Worm (Caenorhabditis elegans): ENCODE data around the gene mics-1.

The mics-1 gene

ce11 chrV:10578226-10578625, at the start of gene mics-1:
Gene mics-1, minus strand, starts transcription at chrV:10578326.
- TF ChIP-seq drap-1 (GFP tag; optimal IDR thresholded peaks at IDR 0.05), result no peak
- TF ChIP-seq ceh-39 (tag; optimal IDR thresholded peaks at IDR 0.05), result no peak
- TF ChIP-seq unc-39 (tag; optimal IDR thresholded peaks at IDR 0.05), result no peak
- no peak for TF ChIP-seq elt-3 (tag; optimal IDR thresholded peaks at IDR 0.05)
- no peak for TF ChIP-seq mls-2 (tag; optimal IDR thresholded peaks at IDR 0.05)
- TF ChIP-seq unc-120 (tag; optimal IDR thresholded peaks at IDR 0.05; ENCODE audit: poor library complexity, severe bottlenecking), result no peak
- no peak for TF ChIP-seq cnd-1 (tag; optimal IDR thresholded peaks at IDR 0.05)
- no peak for TF ChIP-seq mep-1 (tag; optimal IDR thresholded peaks at IDR 0.05)
- no peak for TF ChIP-seq lsy-2 (tag; optimal IDR thresholded peaks at IDR 0.05)
- no peak for TF ChIP-seq lin-13 (tag; optimal IDR thresholded peaks at IDR 0.05)
- TF ChIP-seq nhr-237 (tag; optimal IDR thresholded peaks at IDR 0.05), result no peak

- peak; percentile 19 for TF ChIP-seq zip-8 (tag; optimal IDR thresholded peaks at IDR 0.05)
- TF ChIP-seq sem-2 (GFP tag; optimal IDR thresholded peaks at IDR 0.05), result no peak
These were observed 37.4 kb upstream of the mics-1 start, which contains the start of gene H09F14.1 for ce11 chrV:10615496-10615895. Gene H09F14.1, minus strand, starts transcription at chrV:10615596.

- TF ChIP-seq lin-13 (tag; optimal IDR thresholded peaks at IDR 0.05) (no peak), zip-8 (tag; optimal IDR thresholded peaks at IDR 0.05) (peak; percentile 60), nhr-2 (tag; optimal IDR thresholded peaks at IDR 0.05) (peak; percentile 6), blmp-1 (tag; optimal IDR thresholded peaks at IDR 0.05) (peak; percentile 32)
These were observed 24.2 kb upstream of the mics-1 start, which contains the start of gene H27A22.1 for ce11 chrV:10602051-10602937. Gene H27A22.1, plus strand, starts transcription at chrV:10602555.

DNA sequence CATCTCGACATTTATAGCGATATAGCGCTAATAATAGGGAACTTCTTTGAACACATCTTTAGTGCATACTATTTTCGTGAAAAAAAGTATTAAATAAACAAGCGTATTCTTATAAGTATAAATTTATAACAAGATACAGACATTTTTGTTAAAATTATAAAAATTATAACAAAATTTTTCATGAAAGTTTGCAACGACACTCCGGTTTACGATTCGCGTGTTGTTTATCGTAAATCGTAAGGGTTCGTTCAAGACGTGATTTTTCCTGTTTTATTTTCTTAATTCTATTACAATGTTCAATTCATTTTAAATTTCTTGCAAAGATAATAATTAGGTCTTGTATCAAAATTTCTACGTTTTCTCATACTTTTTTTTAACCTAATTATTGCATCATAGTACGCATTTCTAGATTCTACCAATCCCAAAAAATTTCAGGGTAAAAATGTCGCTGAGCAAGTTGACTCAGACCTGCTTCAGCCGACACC, 20.6 kb upstream of the mics-1 start, which contains the start of gene scpl-4:
Gene scpl-4, plus strand, starts transcription at position 435 of the 485 bp plus-strand sequence.
- TF ChIP-seq zip-8 (tag; optimal IDR thresholded peaks at IDR 0.05), result peak; percentile 36
- TF ChIP-seq drap-1 (GFP tag; optimal IDR thresholded peaks at IDR 0.05), result no peak

DNA sequence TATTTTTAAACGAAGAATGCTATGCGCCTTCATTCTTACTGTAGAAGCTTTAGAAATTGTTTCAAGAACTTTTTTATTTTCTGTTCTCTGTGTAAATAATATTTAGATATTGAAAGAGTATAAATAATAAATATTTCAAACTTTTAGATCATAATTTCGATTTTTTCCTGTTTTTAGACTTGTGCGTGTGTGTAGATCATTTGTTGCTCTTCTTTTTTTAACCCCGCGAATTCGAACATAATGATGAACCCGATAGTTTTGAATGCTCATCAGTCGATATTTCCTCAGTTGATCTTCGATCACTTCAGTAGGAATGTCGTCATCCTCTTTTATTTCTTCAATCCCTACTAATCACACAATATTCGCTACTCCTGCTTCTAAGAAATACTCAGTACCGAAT, 19.1 kb upstream of the mics-1 start, which contains the start of gene T21C9.13:
Gene T21C9.13, plus strand, starts transcription at position 33 of the 400 bp plus-strand sequence.
- no peak for TF ChIP-seq unc-62 (GFP tag; optimal IDR thresholded peaks at IDR 0.05)
- no peak for TF ChIP-seq zip-8 (tag; optimal IDR thresholded peaks at IDR 0.05)
- no peak for TF ChIP-seq ztf-11 (tag; optimal IDR thresholded peaks at IDR 0.05)
- no peak for TF ChIP-seq unc-39 (tag; optimal IDR thresholded peaks at IDR 0.05)
- no peak for TF ChIP-seq mab-5 (tag; optimal IDR thresholded peaks at IDR 0.05)
- TF ChIP-seq nhr-12 (tag; optimal IDR thresholded peaks at IDR 0.05), result no peak
- TF ChIP-seq ceh-83 (GFP tag; optimal IDR thresholded peaks at IDR 0.05), result no peak
- TF ChIP-seq ceh-39 (tag; optimal IDR thresholded peaks at IDR 0.05), result no peak

ce11 chrV:10594810-10595209, 16.7 kb upstream of the mics-1 start, which contains the start of gene T21C9.11:
Gene T21C9.11, minus strand, starts transcription at chrV:10594910.
- no peak for TF ChIP-seq cnd-1 (tag; optimal IDR thresholded peaks at IDR 0.05)
- TF ChIP-seq bed-3 (GFP tag; optimal IDR thresholded peaks at IDR 0.05), result no peak
- TF ChIP-seq pha-4 (tag; optimal IDR thresholded peaks at IDR 0.05), result no peak
- TF ChIP-seq zip-8 (tag; optimal IDR thresholded peaks at IDR 0.05), result no peak
- TF ChIP-seq ztf-11 (tag; optimal IDR thresholded peaks at IDR 0.05), result no peak
- no peak for TF ChIP-seq lin-32 (GFP tag; optimal IDR thresholded peaks at IDR 0.05)
- TF ChIP-seq elt-1 (tag; optimal IDR thresholded peaks at IDR 0.05; ENCODE audit: borderline replicate concordance, insufficient read depth), result no peak
- no peak for TF ChIP-seq lin-13 (tag; optimal IDR thresholded peaks at IDR 0.05)

DNA sequence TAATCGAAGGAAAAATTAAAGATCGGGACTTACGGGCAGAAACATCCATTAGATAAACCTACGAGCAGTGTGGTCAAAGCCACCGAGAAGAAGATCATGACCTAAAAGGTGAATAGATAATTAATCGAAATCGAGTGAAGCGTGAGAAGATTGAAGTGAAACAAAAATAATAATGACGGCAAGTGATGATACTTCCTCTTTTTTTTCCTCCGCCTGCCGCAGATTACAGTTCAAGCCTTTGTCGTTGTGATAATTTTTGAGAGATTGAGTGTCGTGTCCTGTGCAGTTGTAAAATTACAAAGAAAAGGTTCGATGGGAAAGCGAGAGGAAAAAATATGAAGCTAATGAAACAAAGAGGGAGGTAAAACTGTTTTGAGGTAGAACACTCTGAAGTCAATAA, 14.4 kb upstream of the mics-1 start, which contains the start of gene T21C9.9:
Gene T21C9.9, minus strand, starts transcription at position 101 of the 400 bp plus-strand sequence.
- TF ChIP-seq elt-1 (tag; optimal IDR thresholded peaks at IDR 0.05; ENCODE audit: borderline replicate concordance, insufficient read depth) (no peak), unc-62 (GFP tag; optimal IDR thresholded peaks at IDR 0.05) (no peak), mls-2 (tag; optimal IDR thresholded peaks at IDR 0.05) (no peak), nhr-12 (tag; optimal IDR thresholded peaks at IDR 0.05) (no peak), sptf-1 (tag; optimal IDR thresholded peaks at IDR 0.05) (no peak), nhr-237 (tag; optimal IDR thresholded peaks at IDR 0.05) (no peak), blmp-1 (tag; optimal IDR thresholded peaks at IDR 0.05) (no peak), ztf-11 (tag; optimal IDR thresholded peaks at IDR 0.05) (no peak), mep-1 (tag; optimal IDR thresholded peaks at IDR 0.05) (no peak), ces-1 (GFP tag; optimal IDR thresholded peaks at IDR 0.05) (no peak), ceh-39 (tag; optimal IDR thresholded peaks at IDR 0.05) (no peak), flh-1 (GFP tag; optimal IDR thresholded peaks at IDR 0.05) (no peak), cnd-1 (tag; optimal IDR thresholded peaks at IDR 0.05) (no peak)

All from whole organism, mixed stage, embryonic.